Worm (Caenorhabditis elegans): ENCODE results near the gene Y54F10BM.20.

DNA sequence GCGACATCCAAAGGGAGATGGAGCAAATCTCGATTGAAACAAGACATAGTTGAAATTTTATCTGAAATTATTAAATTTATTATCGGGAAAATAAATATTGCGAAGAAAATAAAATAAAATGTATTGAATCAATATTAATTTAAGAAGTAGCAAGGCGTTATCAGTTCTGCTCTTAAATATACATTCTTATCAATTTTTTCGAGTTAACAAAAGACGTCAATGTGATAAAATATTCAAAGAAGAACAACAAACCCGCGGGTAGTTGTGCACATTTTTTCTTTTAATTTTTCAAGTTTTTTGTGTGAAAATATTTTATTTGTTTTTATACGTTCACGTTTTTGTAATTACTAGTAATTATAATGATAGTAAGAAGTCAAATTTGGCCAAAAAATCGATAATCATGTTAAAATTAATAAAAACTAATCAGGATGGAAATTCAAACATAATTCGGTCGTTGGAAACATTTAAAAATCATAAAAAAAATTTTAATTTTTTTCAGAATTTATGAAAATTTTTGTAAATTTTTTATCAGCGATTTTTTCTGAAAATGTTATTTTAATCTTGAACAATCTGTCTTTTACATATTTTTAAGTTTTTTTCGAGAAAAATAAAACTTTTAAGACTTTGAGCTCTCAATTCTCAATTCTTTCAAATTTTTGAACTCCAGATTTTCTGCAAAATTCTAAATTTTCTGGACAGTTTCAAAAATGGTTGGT lies 41.9 kb upstream of the Y54F10BM.20 start, which contains the start of gene fbxa-9:
- no peak for TF ChIP-seq cebp-2 (GFP tag; IDR thresholded peaks at IDR 0.05)
- no peak for TF ChIP-seq zfh-2 (GFP tag; conservative IDR thresholded peaks at IDR 0.05)
- TF ChIP-seq Y95B8A.8 (GFP tag; IDR thresholded peaks at IDR 0.05), result no peak
- no peak for TF ChIP-seq nfyb-1 (GFP tag; IDR thresholded peaks at IDR 0.05)
- TF ChIP-seq lir-1 (GFP tag; conservative IDR thresholded peaks at IDR 0.05), result no peak
- no peak for TF ChIP-seq F57C9.4 (tag; optimal IDR thresholded peaks at IDR 0.05)
- no peak for TF ChIP-seq rcor-1 (GFP tag; IDR thresholded peaks at IDR 0.05)
- no peak for TF ChIP-seq F39B2.1 (GFP tag; IDR thresholded peaks at IDR 0.05)
- no peak for TF ChIP-seq dox-1 (GFP tag; IDR thresholded peaks at IDR 0.05)
- TF ChIP-seq snpc-4 (GFP tag; optimal IDR thresholded peaks at IDR 0.05), result no peak
- no peak for TF ChIP-seq snpc-4 (tag; optimal IDR thresholded peaks at IDR 0.05)
- TF ChIP-seq hrde-1 (tag; optimal IDR thresholded peaks at IDR 0.05; ENCODE audit: borderline replicate concordance), result no peak
- TF ChIP-seq nfya-1 (tag; optimal IDR thresholded peaks at IDR 0.05; ENCODE audit: borderline replicate concordance, insufficient read depth), result no peak
- TF ChIP-seq madf-6 (GFP tag; IDR thresholded peaks at IDR 0.05), result no peak
- no peak for TF ChIP-seq lin-26 (GFP tag; IDR thresholded peaks at IDR 0.05)
